Worm (Caenorhabditis elegans): ENCODE measurements around the gene srbc-70.

Gene srbc-70

ce11 chrIV:4225851-4226250 lies 2.0 kb downstream of the srbc-70 start, which contains the start of gene srbc-71:
Gene srbc-71, minus strand, starts transcription at chrIV:4225951.
- TF ChIP-seq aha-1 (tag) (peak; percentile 18), cey-2 (tag; optimal IDR thresholded peaks at IDR 0.05; ENCODE audit: borderline replicate concordance, insufficient read depth) (no peak)

- TF ChIP-seq daf-19 (GFP tag; conservative IDR thresholded peaks at IDR 0.05) (no peak), mxl-2 (GFP tag; conservative IDR thresholded peaks at IDR 0.05) (no peak), hlh-11 (tag; optimal IDR thresholded peaks at IDR 0.05) (no peak), lin-38 (GFP tag; IDR thresholded peaks at IDR 0.05) (no peak), nhr-11 (tag; optimal IDR thresholded peaks at IDR 0.05) (no peak), snpc-1.2 (GFP tag; IDR thresholded peaks at IDR 0.05) (no peak), Y48G9A.11 (GFP tag; IDR thresholded peaks at IDR 0.05) (no peak), ctbp-1 (GFP tag; IDR thresholded peaks at IDR 0.05) (no peak), aha-1 (tag) (no peak), hmg-1.1 (GFP tag; IDR thresholded peaks at IDR 0.05) (no peak), mxl-3 (GFP tag; optimal IDR thresholded peaks at IDR 0.05) (no peak), zip-2 (tag; optimal IDR thresholded peaks at IDR 0.05) (no peak), sdz-12 (GFP tag; optimal IDR thresholded peaks at IDR 0.05) (no peak), F49E8.2 (tag; optimal IDR thresholded peaks at IDR 0.05; ENCODE audit: borderline replicate concordance) (no peak)
Measured at ce11 chrIV:4219983-4220382, 7.8 kb downstream of the srbc-70 start, which contains the start of gene F30B5.11. Gene F30B5.11, minus strand, starts transcription at chrIV:4220083.

ce11 chrIV:4218276-4218675 lies 9.5 kb downstream of the srbc-70 start:
- TF ChIP-seq T26A8.4 (GFP tag; IDR thresholded peaks at IDR 0.05): peak; percentile 66; the same call in 1 of the 2 replicates
- no peak for TF ChIP-seq F44E2.7 (GFP tag; IDR thresholded peaks at IDR 0.05)

- TF ChIP-seq nhr-28 (tag; optimal IDR thresholded peaks at IDR 0.05) (peak; percentile 86), F49E8.2 (tag; optimal IDR thresholded peaks at IDR 0.05; ENCODE audit: borderline replicate concordance) (no peak), nhr-48 (tag; optimal IDR thresholded peaks at IDR 0.05) (peak; percentile 47), F44E2.7 (GFP tag; IDR thresholded peaks at IDR 0.05) (0 out of 2 replicates have a peak, but pooled peaks have one; percentile 4), mes-2 (tag; optimal IDR thresholded peaks at IDR 0.05; ENCODE audit: poor library complexity, severe bottlenecking) (peak; percentile 28), lin-13 (GFP tag; optimal IDR thresholded peaks at IDR 0.05) (no peak), unc-62 (GFP tag; optimal IDR thresholded peaks at IDR 0.05 in 1 of 2) (peak in 1 of 2 experiments; percentile 74), unc-62 (tag; optimal IDR thresholded peaks at IDR 0.05) (no peak), lin-1 (GFP tag; IDR thresholded peaks at IDR 0.05) (no peak), mep-1 (tag; optimal IDR thresholded peaks at IDR 0.05) (peak; percentile 29), dve-1 (tag; optimal IDR thresholded peaks at IDR 0.05; ENCODE audit: insufficient read depth) (peak; percentile 47), ceh-62 (tag; optimal IDR thresholded peaks at IDR 0.05) (no peak), hif-1 (tag; optimal IDR thresholded peaks at IDR 0.05) (peak; percentile 55 to 71), set-16 (GFP tag; IDR thresholded peaks at IDR 0.05) (peak; percentile 84), nhr-25 (tag; optimal IDR thresholded peaks at IDR 0.05; ENCODE audit: borderline replicate concordance, insufficient read depth) (peak; percentile 37), ama-1 (optimal IDR thresholded peaks at IDR 0.05) (no peak), hlh-30 (tag; optimal IDR thresholded peaks at IDR 0.05; ENCODE audit: insufficient read depth) (peak; percentile 85), hlh-11 (tag; optimal IDR thresholded peaks at IDR 0.05) (peak; percentile 62), dmd-6 (GFP tag; IDR thresholded peaks at IDR 0.05) (peak; percentile 20), mdl-1 (tag; optimal IDR thresholded peaks at IDR 0.05) (peak in 1 of 2 experiments; percentile 66), mxl-3 (GFP tag; optimal IDR thresholded peaks at IDR 0.05) (peak; percentile 22), aha-1 (tag) (peak; percentile 98), daf-16 (GFP tag; optimal IDR thresholded peaks at IDR 0.05) (no peak), daf-16 (tag; optimal IDR thresholded peaks at IDR 0.05) (peak; percentile 38)
Measured at ce11 chrIV:4216099-4216894, 11.5 kb downstream of the srbc-70 start.
